Fruit fly (Drosophila melanogaster) whole organism, prepupa: ENCODE results near the gene CG34404.

Experiments
- CG10669 ChIP-seq: fragments of 200-800 bp; sonication (Bioruptor generic); optimal IDR thresholded peaks from 3 replicates; lab custom pipeline; 2018; ENCODE audit warnings: missing biosample characterization, mild to moderate bottlenecking, missing genetic modification characterization, moderate library complexity
- CG11294 ChIP-seq: fragments of 200-800 bp; sonication (Bioruptor generic); IDR thresholded peaks from 2 replicates; pipeline ENCODE4 v1.3.6; 2022; ENCODE audit warnings: missing biosample characterization, missing genetic modification characterization
- CG16779 ChIP-seq: fragments of 200-800 bp; sonication (Bioruptor generic); optimal IDR thresholded peaks from 3 replicates; lab custom pipeline; 2017; ENCODE audit warnings: missing biosample characterization, mild to moderate bottlenecking, missing genetic modification characterization
- CG34406 ChIP-seq: fragments of 200-800 bp; sonication (Bioruptor generic); optimal IDR thresholded peaks from 3 replicates; lab custom pipeline; 2016; ENCODE audit warnings: missing biosample characterization, missing genetic modification characterization
- CG6854 ChIP-seq: fragments of 200-800 bp; sonication (Bioruptor generic); optimal IDR thresholded peaks from 2 replicates; lab custom pipeline; 2017; ENCODE audit warnings: missing biosample characterization, mild to moderate bottlenecking, missing genetic modification characterization
- Ets21C ChIP-seq: fragments of 200-800 bp; sonication (Bioruptor generic); optimal IDR thresholded peaks from 3 replicates; lab custom pipeline; 2016; ENCODE audit warnings: missing biosample characterization, missing genetic modification characterization
- Hr39 ChIP-seq: fragments of 200-800 bp; sonication (Bioruptor generic); optimal IDR thresholded peaks from 2 replicates; lab custom pipeline; 2016; ENCODE audit warnings: missing biosample characterization, missing genetic modification characterization
- Lpt ChIP-seq: fragments of 200-800 bp; sonication (Bioruptor generic); optimal IDR thresholded peaks from 3 replicates; lab custom pipeline; 2016; ENCODE audit warnings: missing biosample characterization, missing genetic modification characterization
- OdsH ChIP-seq: fragments of 200-800 bp; sonication (Bioruptor generic); optimal IDR thresholded peaks from 3 replicates; lab custom pipeline; 2016; ENCODE audit warnings: missing biosample characterization, missing genetic modification characterization
- Smox ChIP-seq: fragments of 200-800 bp; sonication (Bioruptor generic); optimal IDR thresholded peaks from 3 replicates; lab custom pipeline; 2016; ENCODE audit warnings: missing biosample characterization, missing genetic modification characterization
- acj6 ChIP-seq: fragments of 200-800 bp; sonication (Bioruptor generic); optimal IDR thresholded peaks from 3 replicates; lab custom pipeline; 2016; ENCODE audit warnings: missing biosample characterization, missing genetic modification characterization
- net ChIP-seq: fragments of 200-800 bp; sonication (Bioruptor generic); optimal IDR thresholded peaks from 3 replicates; lab custom pipeline; 2016; ENCODE audit warnings: missing biosample characterization, missing genetic modification characterization
- ss ChIP-seq, 2 experiments: fragments of 200-800 bp; sonication (Bioruptor generic); optimal IDR thresholded peaks; 2 replicates in 1 of 2; 3 replicates in 1 of 2; lab custom pipeline; 2017 to 2018; ENCODE audit warnings: mild to moderate bottlenecking in 2 of 2, missing biosample characterization in 2 of 2, missing genetic modification characterization in 2 of 2, moderate library complexity in 1 of 2
- topi ChIP-seq: fragments of 200-800 bp; sonication (Bioruptor generic); optimal IDR thresholded peaks from 3 replicates; lab custom pipeline; 2016; ENCODE audit warnings: missing biosample characterization, missing genetic modification characterization

DNA sequence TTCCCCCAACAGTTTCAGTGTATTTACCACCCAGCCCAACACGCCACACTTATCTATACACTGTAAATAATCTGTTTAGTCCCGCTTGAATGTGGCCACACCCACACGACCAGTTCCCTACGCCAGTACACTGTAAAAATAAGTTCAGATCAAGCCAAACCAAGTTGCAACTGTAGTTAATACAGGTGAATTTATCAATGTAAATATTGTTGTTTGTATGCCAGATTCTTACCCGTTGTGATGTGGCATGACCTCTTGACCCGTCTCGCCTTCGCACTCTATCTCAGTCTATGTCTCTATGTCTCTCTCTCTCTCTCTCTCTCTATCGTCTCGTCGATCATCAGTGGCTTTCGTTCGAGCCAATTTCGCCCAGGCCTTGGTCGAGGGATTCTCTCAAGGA, 53.6 kb downstream of the CG34404 start:
- TF ChIP-seq acj6 = no peak
- no peak for TF ChIP-seq CG16779 (tag; lab: Kevin White, UChicago)
- no peak for TF ChIP-seq CG11294 (GFP tag; lab: Robert Waterston, UW)
- TF ChIP-seq Smox (GFP tag; lab: Kevin White, UChicago) = no peak
- TF ChIP-seq Lpt (GFP tag; lab: Kevin White, UChicago) = no peak
- TF ChIP-seq CG10669 (GFP tag; lab: Kevin White, UChicago) = no peak
- no peak for TF ChIP-seq Hr39 (GFP tag; lab: Kevin White, UChicago)
- TF ChIP-seq CG6854 (GFP tag; lab: Kevin White, UChicago) = no peak
- TF ChIP-seq net (GFP tag; lab: Kevin White, UChicago) = no peak
- no peak for TF ChIP-seq topi (GFP tag; lab: Kevin White, UChicago)
- TF ChIP-seq OdsH (GFP tag; lab: Kevin White, UChicago) = no peak
- no peak for TF ChIP-seq Ets21C (GFP tag; lab: Kevin White, UChicago)
- TF ChIP-seq CG34406 (GFP tag; lab: Kevin White, UChicago) = no peak
- TF ChIP-seq ss (GFP tag; optimal IDR thresholded peaks at IDR 0.05; lab: Kevin White, UChicago) = no peak
